Worm (Caenorhabditis elegans): ENCODE data around the gene F22F1.3.

DNA sequence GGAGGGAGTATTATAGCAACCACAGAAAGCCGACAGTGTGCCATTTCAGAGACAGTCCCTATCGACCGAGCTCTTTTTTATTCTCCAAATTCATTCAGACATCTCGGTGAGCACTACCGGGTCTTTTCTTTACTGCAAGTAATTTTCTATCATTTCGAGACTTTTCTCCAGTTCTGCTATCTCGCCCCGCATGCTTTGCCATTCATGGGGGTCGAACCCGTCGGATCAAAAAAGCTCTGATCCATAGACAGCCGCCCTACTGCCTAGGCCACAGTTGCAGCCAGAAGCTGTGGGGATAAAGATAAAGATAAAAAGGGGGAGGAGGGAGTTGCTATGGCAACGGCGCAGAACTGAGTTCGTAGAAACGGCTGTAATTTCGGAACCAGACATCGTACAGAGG lies 11.5 kb downstream of the F22F1.3 start:
- TF ChIP-seq unc-62 (GFP tag; optimal IDR thresholded peaks at IDR 0.05) (no peak), lin-13 (GFP tag; optimal IDR thresholded peaks at IDR 0.05) (no peak), nhr-85 (tag) (no peak), zag-1 (tag; optimal IDR thresholded peaks at IDR 0.05) (no peak), tbx-2 (tag; optimal IDR thresholded peaks at IDR 0.05) (no peak), irx-1 (tag; optimal IDR thresholded peaks at IDR 0.05) (no peak), ama-1 (optimal IDR thresholded peaks at IDR 0.05) (no peak), elt-2 (tag; optimal IDR thresholded peaks at IDR 0.05) (no peak), sptf-1 (tag; optimal IDR thresholded peaks at IDR 0.05) (no peak)

All from whole organism, L1 larva.